Worm (Caenorhabditis elegans) whole organism, L4/young adult: ENCODE measurements around the gene ssu-2.

Experiments
- W03F9.2 ChIP-seq: fragments of 150-350 bp; optimal IDR thresholded peaks from 2 replicates; lab custom pipeline; 2014; ENCODE audit warnings: missing biosample characterization, missing genetic modification characterization
- dao-5 ChIP-seq: sonication (generic microtip); optimal IDR thresholded peaks from 2 replicates; lab custom pipeline; 2016; ENCODE audit warnings: missing genotype, missing genetic modification characterization, moderate library complexity, missing compliant biosample characterization
- him-1 ChIP-seq: sonication (generic microtip); optimal IDR thresholded peaks from 2 replicates; lab custom pipeline; 2016; ENCODE audit warnings: missing genotype, missing genetic modification reagents, missing genetic modification characterization, missing compliant biosample characterization

The ssu-2 gene

DNA sequence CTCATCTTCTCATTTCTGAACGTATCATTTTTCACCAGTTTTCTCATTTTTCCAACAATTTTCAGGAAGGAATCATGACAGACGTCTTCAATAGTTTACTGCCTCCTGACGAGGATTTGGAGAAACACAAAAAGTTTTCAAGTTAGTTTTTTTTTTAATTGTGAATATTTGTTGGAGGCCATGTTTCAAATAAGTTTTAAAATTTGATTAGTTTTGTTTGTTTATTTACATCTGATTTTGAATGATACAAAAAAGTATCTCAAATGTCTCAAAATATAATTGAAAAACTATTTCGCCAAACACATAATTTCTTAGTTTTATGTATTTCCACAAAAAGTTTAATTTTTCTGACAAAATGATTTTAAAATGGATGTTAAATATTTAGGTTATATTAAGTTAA, at the start of gene ssu-2:
Gene ssu-2, plus strand, starts transcription at position 59 of the 400 bp plus-strand sequence.
- TF ChIP-seq dao-5 (tag; lab: Kevin White, UChicago) = no peak
- TF ChIP-seq W03F9.2 (tag; lab: Kevin White, UChicago) = no peak
- no peak for TF ChIP-seq him-1 (tag; lab: Kevin White, UChicago)

DNA sequence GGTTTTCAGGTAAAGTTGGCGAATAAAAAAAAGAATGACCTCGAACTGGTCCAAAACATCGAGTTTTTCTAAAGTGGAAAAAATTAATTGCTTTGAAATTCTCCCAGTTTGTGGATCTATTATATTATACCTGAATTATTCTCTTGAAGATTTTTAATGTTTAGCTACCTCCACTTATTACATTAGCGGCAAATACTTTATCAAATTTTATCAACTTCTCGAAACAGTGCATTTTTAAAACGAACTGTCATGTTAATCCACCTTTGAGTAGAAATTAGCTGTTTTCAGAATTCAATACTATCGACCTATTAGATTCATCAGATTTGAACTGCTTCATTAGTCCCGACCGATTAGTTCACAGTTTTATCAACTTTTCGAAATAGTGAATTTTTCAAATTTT, 43.0 kb upstream of the ssu-2 start:
- TF ChIP-seq him-1 (tag; lab: Kevin White, UChicago) (no peak), W03F9.2 (tag; lab: Kevin White, UChicago) (no peak), dao-5 (tag; lab: Kevin White, UChicago) (no peak)

DNA sequence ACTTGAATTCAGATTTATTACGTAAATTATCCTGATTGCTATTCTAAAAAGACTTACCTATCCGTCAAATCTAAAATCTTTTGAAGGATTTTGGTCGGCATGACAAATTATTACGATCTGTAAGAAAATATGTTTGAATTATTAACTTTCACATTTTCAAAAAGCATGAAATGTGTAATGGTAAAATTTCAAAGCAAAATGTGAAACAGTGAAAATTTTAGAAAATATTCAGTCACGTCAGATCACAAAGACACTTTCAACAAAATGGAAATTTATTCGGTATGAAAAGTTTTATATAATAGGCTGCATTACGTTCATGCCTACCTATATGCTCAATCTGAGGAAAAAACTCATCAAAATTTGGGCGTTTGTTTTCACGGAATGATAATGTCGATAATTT, 39.4 kb upstream of the ssu-2 start, which contains the start of gene fbxa-126:
Gene fbxa-126, minus strand, starts transcription at position 101 of the 400 bp plus-strand sequence.
- no peak for TF ChIP-seq W03F9.2 (tag; lab: Kevin White, UChicago)
- no peak for TF ChIP-seq him-1 (tag; lab: Kevin White, UChicago)
- TF ChIP-seq dao-5 (tag; lab: Kevin White, UChicago) = no peak

DNA sequence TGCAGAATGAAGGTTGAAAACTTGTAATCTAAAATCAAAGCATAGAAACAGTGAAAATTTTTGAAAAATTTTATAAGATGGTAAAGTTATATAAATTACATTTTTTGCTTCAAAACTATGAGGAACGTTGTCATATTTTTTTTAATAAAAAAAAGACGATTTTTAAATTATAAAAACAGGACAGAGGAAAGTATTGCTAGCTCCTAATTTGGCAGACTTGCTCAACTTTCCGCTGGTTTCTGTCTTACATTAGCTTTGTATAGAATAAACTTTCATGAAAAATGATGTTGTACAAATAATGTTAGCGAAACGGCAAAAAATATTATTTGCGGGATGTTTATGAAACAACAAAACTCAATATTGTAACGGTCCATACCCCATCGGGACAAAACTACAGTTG, 34.8 kb upstream of the ssu-2 start, which contains the start of gene fbxa-83:
Gene fbxa-83, minus strand, starts transcription at position 101 of the 400 bp plus-strand sequence.
- no peak for TF ChIP-seq dao-5 (tag; lab: Kevin White, UChicago)
- TF ChIP-seq W03F9.2 (tag; lab: Kevin White, UChicago) = no peak
- TF ChIP-seq him-1 (tag; lab: Kevin White, UChicago) = no peak

DNA sequence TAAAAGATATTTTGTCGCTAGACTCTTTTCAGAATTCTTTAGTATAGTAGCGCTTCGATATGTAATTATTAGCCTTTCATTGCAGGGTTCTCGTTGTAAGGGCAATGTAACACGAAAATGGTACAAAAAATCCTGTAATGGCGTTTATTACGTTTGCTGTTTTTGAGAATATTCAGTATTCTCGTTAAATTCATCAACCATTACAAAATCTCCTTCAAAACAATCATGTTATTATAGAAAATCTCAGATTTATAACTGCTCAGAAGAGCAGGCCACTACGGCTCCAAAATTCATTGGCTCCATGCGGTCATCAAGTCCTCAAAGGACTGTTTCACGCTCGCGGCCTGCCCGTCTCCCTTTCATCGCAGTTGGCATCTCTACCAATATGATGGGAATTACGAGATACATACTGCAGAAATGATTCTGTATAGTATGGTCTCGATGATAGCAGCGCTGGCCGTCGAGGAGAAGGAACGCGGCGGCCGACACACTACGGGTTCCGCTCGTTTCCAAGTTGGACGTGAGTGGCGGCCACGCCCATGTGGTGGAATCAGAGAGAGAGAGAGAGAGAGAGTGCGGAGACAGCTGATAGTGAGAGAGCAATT, 34.3 kb upstream of the ssu-2 start:
- TF ChIP-seq him-1 (tag; lab: Kevin White, UChicago) = no peak
- peak; percentile 59 for TF ChIP-seq W03F9.2 (tag; lab: Kevin White, UChicago)

DNA sequence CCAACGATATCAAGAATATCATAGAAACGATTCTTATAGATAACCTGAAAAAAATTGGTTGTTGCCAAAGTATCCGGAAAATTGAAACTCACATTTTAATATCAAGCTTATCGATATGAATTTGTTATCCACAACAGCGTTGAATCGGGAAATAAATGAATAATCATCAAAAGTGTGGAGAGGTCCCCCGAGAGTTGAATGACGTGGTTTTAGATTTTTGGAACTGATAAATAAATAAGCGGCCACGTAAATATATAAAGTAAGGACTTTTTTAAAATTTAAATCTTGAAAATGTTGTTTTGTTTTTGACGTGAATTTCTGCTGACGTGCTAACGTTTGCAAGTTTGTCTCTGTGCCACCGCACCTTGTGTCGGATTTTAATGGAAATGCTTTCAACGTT, 26.7 kb upstream of the ssu-2 start, which contains the start of gene Y67A10A.3:
Gene Y67A10A.3, minus strand, starts transcription at position 101 of the 400 bp plus-strand sequence.
- TF ChIP-seq W03F9.2 (tag; lab: Kevin White, UChicago) (no peak), dao-5 (tag; lab: Kevin White, UChicago) (no peak), him-1 (tag; lab: Kevin White, UChicago) (no peak)

DNA sequence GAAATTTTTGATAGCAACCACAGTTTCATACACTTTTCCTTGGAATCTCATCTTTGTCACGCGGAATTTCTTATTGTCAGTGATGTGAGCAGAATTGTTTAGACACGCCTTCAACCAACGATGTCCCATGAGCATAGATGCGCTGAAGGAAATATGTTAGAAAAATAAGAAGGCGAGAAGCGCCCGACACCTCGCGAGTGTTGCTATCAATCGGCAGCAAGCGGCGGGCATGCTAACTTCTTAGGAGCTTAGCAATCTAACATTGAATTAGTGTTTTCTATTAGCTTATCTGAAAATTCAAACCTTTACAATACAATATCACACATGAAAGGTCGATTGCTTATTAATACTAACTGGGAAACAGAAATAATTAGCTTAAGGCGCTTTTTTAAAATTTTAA, 25.3 kb upstream of the ssu-2 start:
- no peak for TF ChIP-seq him-1 (tag; lab: Kevin White, UChicago)
- no peak for TF ChIP-seq W03F9.2 (tag; lab: Kevin White, UChicago)
- no peak for TF ChIP-seq dao-5 (tag; lab: Kevin White, UChicago)

DNA sequence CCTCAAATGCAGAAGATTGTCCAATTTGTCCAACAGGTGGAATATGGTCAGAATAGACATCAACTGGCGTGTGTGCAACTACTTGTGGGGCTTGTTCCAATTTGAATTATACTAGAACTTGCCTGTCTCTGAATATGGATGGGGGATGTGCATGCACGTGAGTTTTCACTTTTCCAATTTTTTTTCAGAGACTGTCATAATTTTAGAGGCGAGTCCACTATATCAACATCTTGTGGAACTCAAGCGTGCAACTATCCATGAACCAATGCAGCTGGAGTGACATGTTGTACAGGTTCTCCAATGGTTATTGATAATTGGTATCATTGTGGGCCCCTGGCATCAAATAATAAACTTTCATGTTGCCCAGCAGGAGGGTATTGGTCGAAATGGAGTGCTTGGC, 23.3 kb upstream of the ssu-2 start, which contains the start of gene Y67A10A.2:
Gene Y67A10A.2, plus strand, starts transcription at position 301 of the 400 bp plus-strand sequence.
- TF ChIP-seq W03F9.2 (tag; lab: Kevin White, UChicago) = no peak
- no peak for TF ChIP-seq him-1 (tag; lab: Kevin White, UChicago)
- TF ChIP-seq dao-5 (tag; lab: Kevin White, UChicago) = no peak

DNA sequence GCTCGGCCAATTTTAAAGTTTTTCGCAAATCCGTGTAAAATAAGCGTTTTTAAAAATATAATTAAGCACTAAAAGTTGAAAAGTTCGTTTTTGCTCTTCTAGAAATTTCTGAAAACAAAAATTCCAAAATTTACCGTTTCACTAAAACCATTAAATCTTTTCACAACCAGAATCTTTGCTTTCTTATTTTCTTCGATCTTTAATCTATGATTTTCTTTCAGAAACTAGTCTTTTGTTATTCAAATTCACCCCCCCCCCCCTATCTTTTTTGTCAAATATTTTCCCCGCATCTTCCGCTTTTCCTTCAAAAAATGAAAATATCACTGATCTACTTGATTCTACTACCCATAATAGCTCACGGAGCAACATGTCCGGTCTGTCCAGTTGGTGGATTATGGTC, 21.4 kb upstream of the ssu-2 start, which contains the start of gene Y67A10A.11:
Gene Y67A10A.11, plus strand, starts transcription at position 301 of the 400 bp plus-strand sequence.
- TF ChIP-seq him-1 (tag; lab: Kevin White, UChicago) (no peak), dao-5 (tag; lab: Kevin White, UChicago) (no peak), W03F9.2 (tag; lab: Kevin White, UChicago) (no peak)

DNA sequence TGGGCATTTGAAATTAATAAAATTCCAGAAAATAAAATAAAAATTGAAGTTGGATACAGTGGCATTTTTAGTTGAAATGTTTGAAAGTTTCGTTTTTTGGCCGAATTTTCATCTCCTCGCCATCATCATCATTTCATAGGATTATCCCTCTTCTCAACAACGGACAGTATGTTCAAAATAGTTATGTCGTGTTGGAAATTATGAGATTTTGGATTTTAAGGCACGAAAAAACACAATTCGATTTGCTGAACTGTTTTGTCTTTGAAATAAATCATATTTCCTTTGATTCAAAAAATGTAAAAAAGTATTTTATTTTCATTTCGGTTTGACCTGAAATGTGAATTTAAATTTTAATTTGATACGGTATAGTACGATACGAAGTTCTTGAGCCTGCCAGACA, 17.3 kb upstream of the ssu-2 start, which contains the start of gene srlf-28:
Gene srlf-28, minus strand, starts transcription at position 101 of the 400 bp plus-strand sequence.
- TF ChIP-seq dao-5 (tag; lab: Kevin White, UChicago) = no peak
- TF ChIP-seq W03F9.2 (tag; lab: Kevin White, UChicago) = no peak
- no peak for TF ChIP-seq him-1 (tag; lab: Kevin White, UChicago)

DNA sequence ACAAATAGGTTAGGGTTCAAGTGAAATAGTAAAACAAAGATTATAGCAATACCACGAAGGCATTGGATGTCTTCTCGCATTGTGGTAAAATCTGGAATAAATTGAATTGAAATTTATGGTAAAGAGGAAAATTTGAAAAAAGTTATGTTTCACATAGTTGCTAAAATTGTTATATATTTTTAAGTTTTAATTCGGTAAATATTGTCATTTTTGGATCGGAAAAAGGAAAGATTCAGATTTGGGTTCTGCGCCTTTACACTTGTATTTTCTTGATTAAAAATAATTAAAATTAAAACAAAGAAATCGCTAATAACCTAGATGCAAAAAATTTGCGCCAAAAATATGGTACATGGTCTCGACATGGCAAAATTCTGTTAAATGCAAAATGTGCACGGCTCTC, 10.4 kb upstream of the ssu-2 start, which contains the start of gene oac-56:
Gene oac-56, minus strand, starts transcription at position 101 of the 400 bp plus-strand sequence.
- TF ChIP-seq him-1 (tag; lab: Kevin White, UChicago) (no peak), dao-5 (tag; lab: Kevin White, UChicago) (no peak), W03F9.2 (tag; lab: Kevin White, UChicago) (no peak)

DNA sequence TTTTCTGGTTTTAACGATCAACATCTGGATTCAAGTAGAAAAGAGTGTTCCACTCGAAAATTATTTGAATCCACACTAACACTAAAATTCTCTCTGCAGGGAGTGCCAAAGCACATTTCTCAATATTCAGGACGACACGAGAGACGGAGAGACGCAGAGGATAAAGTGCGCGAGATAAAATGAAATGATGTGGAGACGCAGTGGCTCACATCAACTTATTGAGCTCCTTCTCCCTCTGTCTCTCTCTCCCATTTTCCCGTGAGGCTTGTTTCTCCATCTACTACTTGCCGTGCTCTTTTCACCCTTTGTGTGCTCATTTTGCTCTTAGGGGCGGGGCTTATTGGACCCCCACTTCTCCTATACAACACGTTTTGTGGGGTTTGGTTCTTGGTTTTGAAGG, 4.9 kb upstream of the ssu-2 start:
- TF ChIP-seq dao-5 (tag; lab: Kevin White, UChicago) (no peak), him-1 (tag; lab: Kevin White, UChicago) (peak; percentile 23), W03F9.2 (tag; lab: Kevin White, UChicago) (no peak)

DNA sequence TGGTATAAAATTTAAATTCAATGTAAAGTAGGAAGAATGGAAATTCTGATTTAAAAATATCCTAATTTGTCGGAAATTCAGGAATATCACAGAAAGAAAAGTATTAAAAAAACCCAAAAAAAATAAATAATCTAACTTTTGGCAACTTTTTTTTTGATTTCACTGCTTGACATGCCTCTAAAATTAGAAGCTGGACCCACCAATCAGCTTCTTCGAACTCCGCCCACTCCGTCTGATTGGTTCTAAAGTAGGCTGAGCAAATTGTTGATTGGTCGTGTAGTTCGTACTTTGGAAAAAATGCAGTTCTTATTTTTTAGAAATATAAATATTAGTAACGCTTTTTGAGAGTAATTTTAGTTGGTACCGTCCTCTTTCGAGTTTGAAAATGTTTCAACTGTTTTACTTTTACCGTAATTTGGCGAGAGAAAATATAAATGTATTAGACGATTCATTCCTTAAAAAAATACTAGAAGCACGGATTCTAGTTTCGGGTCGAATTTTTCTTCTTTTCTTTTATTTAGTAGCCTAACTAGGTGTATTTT, 4.9 kb downstream of the ssu-2 start:
- no peak for TF ChIP-seq dao-5 (tag; lab: Kevin White, UChicago)
- no peak for TF ChIP-seq him-1 (tag; lab: Kevin White, UChicago)
- TF ChIP-seq W03F9.2 (tag; lab: Kevin White, UChicago) = no peak
